Worm (Caenorhabditis elegans) whole organism, L4 larva: ENCODE measurements around the gene srp-7.

Experiments used
- D1046.2 ChIP-seq: fragments of 200-800 bp; sonication (Bioruptor generic); IDR thresholded peaks from 2 replicates; pipeline ENCODE4 v1.3.6; 2022; ENCODE audit warnings: missing genetic modification characterization, missing compliant biosample characterization
- F44E2.7 ChIP-seq: fragments of 200-800 bp; sonication (Bioruptor generic); IDR thresholded peaks from 2 replicates; pipeline ENCODE4 v2.1.2; 2022; ENCODE audit warnings: missing genetic modification characterization, missing compliant biosample characterization
- T20F7.1 ChIP-seq: fragments of 200-800 bp; sonication (Bioruptor generic); optimal IDR thresholded peaks from 2 replicates; lab custom pipeline; 2018; ENCODE audit warnings: mild to moderate bottlenecking, missing genetic modification characterization, missing compliant biosample characterization
- Y5F2A.4 ChIP-seq: fragments of 200-800 bp; sonication (Bioruptor generic); optimal IDR thresholded peaks from 2 replicates; lab custom pipeline; 2018; ENCODE audit warnings: mild to moderate bottlenecking, missing genetic modification characterization, missing compliant biosample characterization
- Y75B8A.6 ChIP-seq: fragments of 200-800 bp; sonication (Bioruptor generic); IDR thresholded peaks from 2 replicates; pipeline ENCODE4 v1.3.6; 2022; ENCODE audit warnings: missing genetic modification reagents, missing genetic modification characterization, missing compliant biosample characterization
- aha-1 ChIP-seq: fragments of 150-350 bp; peaks from one replicate; lab custom pipeline; 2014; ENCODE audit warnings: missing biosample characterization, missing genetic modification characterization
- aly-2 ChIP-seq: sonication (generic microtip); optimal IDR thresholded peaks from 2 replicates; lab custom pipeline; 2018; ENCODE audit warnings: missing biosample characterization, missing genetic modification characterization
- ceh-20 ChIP-seq: fragments of 200-800 bp; sonication (Bioruptor generic); IDR thresholded peaks from 2 replicates; pipeline ENCODE4 v1.3.6; 2022; ENCODE audit warnings: missing genetic modification reagents, missing genetic modification characterization, missing compliant biosample characterization
- ceh-44 ChIP-seq: fragments of 200-800 bp; sonication (Bioruptor generic); IDR thresholded peaks from 2 replicates; pipeline ENCODE4 v1.3.6; 2022; ENCODE audit warnings: missing genetic modification reagents, missing genetic modification characterization, missing compliant biosample characterization
- ces-1 ChIP-seq: fragments of 150-350 bp; sonication (generic microtip); optimal IDR thresholded peaks from 4 replicates; lab custom pipeline; 2014; ENCODE audit warnings: missing biosample characterization, missing genetic modification reagents, missing genetic modification characterization
- daf-16 ChIP-seq, 3 experiments: sonication (generic microtip); optimal IDR thresholded peaks; 2 replicates each; lab custom pipeline; 2016 to 2017; ENCODE audit warnings: missing genetic modification characterization in 3 of 3, missing genetic modification reagents in 3 of 3, mild to moderate bottlenecking in 2 of 3, missing compliant biosample characterization in 2 of 3, missing biosample characterization in 1 of 3, moderate library complexity in 1 of 3
- dmd-6 ChIP-seq: fragments of 200-800 bp; sonication (Bioruptor generic); IDR thresholded peaks from 2 replicates; pipeline ENCODE4 v1.3.6; 2022; ENCODE audit warnings: missing genetic modification reagents, missing genetic modification characterization, missing compliant biosample characterization
- dve-1 ChIP-seq: sonication (generic microtip); optimal IDR thresholded peaks from 2 replicates; lab custom pipeline; 2017; ENCODE audit warnings: antibody characterized with exemption, mild to moderate bottlenecking, missing genetic modification characterization, missing compliant biosample characterization; ENCODE audit not compliant: insufficient read depth
- fos-1 ChIP-seq: fragments of 150-350 bp; optimal IDR thresholded peaks from 2 replicates; lab custom pipeline; 2014; ENCODE audit warnings: missing biosample characterization, missing genetic modification characterization
- hif-1 ChIP-seq, 2 experiments: sonication (generic microtip); optimal IDR thresholded peaks; 2 replicates each; lab custom pipeline; 2016 to 2017; ENCODE audit warnings: missing compliant biosample characterization in 2 of 2, missing genetic modification characterization in 2 of 2, missing genetic modification reagents in 2 of 2, missing genotype in 2 of 2, mild to moderate bottlenecking in 1 of 2
- hlh-11 ChIP-seq: fragments of 200-800 bp; sonication (Bioruptor generic); optimal IDR thresholded peaks from 2 replicates; lab custom pipeline; 2018; ENCODE audit warnings: mild to moderate bottlenecking, missing genetic modification characterization, missing compliant biosample characterization
- hlh-30 ChIP-seq: sonication (generic microtip); optimal IDR thresholded peaks from 2 replicates; lab custom pipeline; 2017; ENCODE audit warnings: antibody characterized with exemption, mild to moderate bottlenecking, missing genetic modification characterization, missing compliant biosample characterization; ENCODE audit not compliant: insufficient read depth
- hmg-1.1 ChIP-seq: fragments of 200-800 bp; sonication (Bioruptor generic); IDR thresholded peaks from 2 replicates; pipeline ENCODE4 v1.3.6; 2022; ENCODE audit warnings: missing genetic modification reagents, missing genetic modification characterization, missing compliant biosample characterization
- lsy-2 ChIP-seq, 2 experiments: fragments of 150-350 bp in 1 of 2; sonication (generic microtip) in 1 of 2; optimal IDR thresholded peaks; 2 replicates each; lab custom pipeline; 2014 to 2017; ENCODE audit warnings: missing biosample characterization in 2 of 2, missing genetic modification characterization in 2 of 2
- mxl-2 ChIP-seq: fragments of 200-800 bp; sonication (Bioruptor generic); conservative IDR thresholded peaks from 2 replicates; pipeline ENCODE4 v1.3.6; 2022; ENCODE audit warnings: missing genetic modification reagents, missing genetic modification characterization, missing compliant biosample characterization
- nhr-102 ChIP-seq: sonication (generic microtip); optimal IDR thresholded peaks from 2 replicates; lab custom pipeline; 2016; ENCODE audit warnings: mild to moderate bottlenecking, missing genetic modification characterization, moderate library complexity, missing compliant biosample characterization
- nhr-28 ChIP-seq: fragments of 150-350 bp; optimal IDR thresholded peaks from 2 replicates; lab custom pipeline; 2014; ENCODE audit warnings: missing biosample characterization, missing genetic modification characterization
- nhr-48 ChIP-seq: sonication (generic microtip); optimal IDR thresholded peaks from 2 replicates; lab custom pipeline; 2016; ENCODE audit warnings: mild to moderate bottlenecking, missing genetic modification characterization, missing compliant biosample characterization
- nhr-6 ChIP-seq: fragments of 150-350 bp; optimal IDR thresholded peaks from 2 replicates; lab custom pipeline; 2014; ENCODE audit warnings: missing biosample characterization, missing genetic modification characterization
- nhr-77 ChIP-seq: fragments of 150-350 bp; optimal IDR thresholded peaks from 2 replicates; lab custom pipeline; 2014; ENCODE audit warnings: missing biosample characterization, missing genetic modification characterization
- pha-4 ChIP-seq, 2 experiments: fragments of 150-350 bp in 1 of 2; fragments of 200-800 bp in 1 of 2; sonication (Bioruptor generic) in 1 of 2; IDR thresholded peaks in 1 of 2; optimal IDR thresholded peaks in 1 of 2; 2 replicates each; pipeline versions ENCODE4 v1.3.6 to Lab custom; 2014 to 2022; ENCODE audit warnings: missing genetic modification characterization in 2 of 2, missing genetic modification reagents in 2 of 2, missing biosample characterization in 1 of 2, missing compliant biosample characterization in 1 of 2
- php-3 ChIP-seq: fragments of 200-800 bp; sonication (Bioruptor generic); IDR thresholded peaks from 2 replicates; pipeline ENCODE4 v1.3.6; 2022; ENCODE audit warnings: missing genetic modification reagents, missing genetic modification characterization, missing compliant biosample characterization
- pqm-1 ChIP-seq: sonication (generic microtip); optimal IDR thresholded peaks from 2 replicates; lab custom pipeline; 2017; ENCODE audit warnings: missing biosample characterization, missing genetic modification characterization
- rbr-2 ChIP-seq: sonication (generic microtip); optimal IDR thresholded peaks from 2 replicates; lab custom pipeline; 2016; ENCODE audit warnings: missing genotype, missing genetic modification characterization, missing compliant biosample characterization
- saeg-2 ChIP-seq: fragments of 200-800 bp; sonication (Bioruptor generic); IDR thresholded peaks from 2 replicates; pipeline ENCODE4 v1.3.6; 2022; ENCODE audit warnings: missing genetic modification reagents, missing genetic modification characterization, missing compliant biosample characterization
- snpc-4 ChIP-seq: fragments of 150-350 bp; optimal IDR thresholded peaks from 2 replicates; lab custom pipeline; 2014; ENCODE audit warnings: missing biosample characterization, missing genetic modification characterization
- spr-1 ChIP-seq: sonication (generic microtip); optimal IDR thresholded peaks from 2 replicates; lab custom pipeline; 2016; ENCODE audit warnings: mild to moderate bottlenecking, missing genetic modification characterization, missing compliant biosample characterization
- unc-62 ChIP-seq, 3 experiments: fragments of 150-350 bp in 1 of 3; sonication (generic microtip); optimal IDR thresholded peaks in 2 of 3; peaks in 1 of 3; 1 replicate in 1 of 3; 2 replicates in 2 of 3; lab custom pipeline; 2014 to 2017; ENCODE audit warnings: missing biosample characterization in 3 of 3, missing genetic modification characterization in 3 of 3, missing genetic modification reagents in 3 of 3, missing genotype in 1 of 3
- zip-2 ChIP-seq: fragments of 150-350 bp; optimal IDR thresholded peaks from 2 replicates; lab custom pipeline; 2014; ENCODE audit warnings: missing biosample characterization, missing genetic modification characterization
- ztf-11 ChIP-seq: fragments of 150-350 bp; optimal IDR thresholded peaks from 2 replicates; lab custom pipeline; 2014; ENCODE audit warnings: missing biosample characterization, missing genetic modification characterization
- ztf-7 ChIP-seq: fragments of 150-350 bp; optimal IDR thresholded peaks from 2 replicates; lab custom pipeline; 2014; ENCODE audit warnings: missing biosample characterization, missing genetic modification characterization

The srp-7 gene

ce11 chrV:8203085-8203643 lies 24.2 kb downstream of the srp-7 start, which contains the start of gene cest-17 (continued):
- no peak for TF ChIP-seq hlh-30 (tag; lab: Kevin White, UChicago)
- TF ChIP-seq ztf-11 = no peak
- no peak for TF ChIP-seq spr-1 (tag; lab: Kevin White, UChicago)
- no peak for TF ChIP-seq nhr-77 (tag; lab: Kevin White, UChicago)
- TF ChIP-seq nhr-28 = peak; percentile 28
- TF ChIP-seq Y5F2A.4 (GFP tag; lab: Kevin White, UChicago) = no peak
- no peak for TF ChIP-seq zip-2
- no peak for TF ChIP-seq snpc-4 (tag; lab: Kevin White, UChicago)
- no peak for TF ChIP-seq rbr-2
- TF ChIP-seq dve-1 (tag; lab: Kevin White, UChicago) = peak; percentile 36
- no peak for TF ChIP-seq F44E2.7
- TF ChIP-seq nhr-102 (tag; lab: Kevin White, UChicago) = no peak
- peak in 1 of 2 experiments; percentile 57 for TF ChIP-seq unc-62 (GFP tag; optimal IDR thresholded peaks at IDR 0.05 in 1 of 2; lab: Kevin White, UChicago)
- no peak for TF ChIP-seq unc-62 (tag; optimal IDR thresholded peaks at IDR 0.05; lab: Kevin White, UChicago)
- TF ChIP-seq nhr-6 (tag; lab: Kevin White, UChicago) = peak; percentile 37
- TF ChIP-seq D1046.2 (GFP tag; lab: Robert Waterston, UW) = no peak
- no peak for TF ChIP-seq Y75B8A.6
- no peak for TF ChIP-seq mxl-2 (GFP tag; lab: Robert Waterston, UW)

DNA sequence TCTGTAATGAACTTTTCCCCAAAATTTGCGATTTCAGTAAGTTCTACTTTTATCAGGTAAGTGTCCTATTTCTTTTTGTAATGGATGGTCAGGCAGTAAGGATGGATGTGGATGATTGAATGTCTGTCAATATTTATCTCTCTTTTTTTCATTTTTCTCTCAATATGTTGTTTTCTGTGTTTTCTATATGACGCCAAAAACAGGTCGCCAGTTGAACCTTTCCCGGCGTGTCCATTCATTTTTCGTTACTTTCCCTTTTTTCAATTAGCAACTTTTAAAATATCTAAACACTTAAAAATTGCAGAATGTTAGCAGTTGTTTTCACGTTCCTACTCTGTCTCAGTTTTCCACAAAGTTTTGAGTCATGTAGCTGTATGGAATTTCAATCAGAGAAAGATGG lies 28.0 kb downstream of the srp-7 start, which contains the start of gene timp-1:
Gene timp-1, plus strand, starts transcription at position 305 of the 400 bp plus-strand sequence.
- TF ChIP-seq aly-2 (tag; lab: Kevin White, UChicago) (no peak), php-3 (no peak), ceh-44 (GFP tag; lab: Robert Waterston, UW) (no peak)

DNA sequence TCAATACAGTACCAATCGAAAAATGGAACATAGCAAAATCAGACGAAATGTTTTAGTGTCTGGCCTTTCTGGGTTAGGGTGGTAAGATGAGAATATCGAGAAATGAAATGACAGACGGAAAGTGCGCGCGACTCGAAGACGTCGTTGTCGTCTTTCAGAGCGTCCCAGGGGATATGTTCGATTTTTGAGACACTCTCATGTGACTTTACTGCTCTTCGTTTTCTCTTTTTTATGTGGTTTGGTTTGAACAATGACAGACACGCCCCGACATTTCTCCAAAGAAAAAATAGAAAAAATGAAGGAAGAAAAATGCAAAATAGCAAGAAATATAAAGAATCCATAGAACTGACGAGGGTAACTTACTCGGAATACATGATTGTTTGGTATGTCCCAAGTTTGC lies 31.6 kb downstream of the srp-7 start:
- TF ChIP-seq pha-4 (GFP tag; IDR thresholded peaks at IDR 0.05; lab: Robert Waterston, UW) (no peak), pha-4 (tag; optimal IDR thresholded peaks at IDR 0.05; lab: Kevin White, UChicago) (no peak), aha-1 (tag; lab: Kevin White, UChicago) (peak; percentile 41), unc-62 (GFP tag; optimal IDR thresholded peaks at IDR 0.05 in 1 of 2; lab: Kevin White, UChicago) (peak in 1 of 2 experiments; percentile 91), unc-62 (tag; optimal IDR thresholded peaks at IDR 0.05; lab: Kevin White, UChicago) (no peak), lsy-2 (tag; optimal IDR thresholded peaks at IDR 0.05; lab: Kevin White, UChicago) (peak in 1 of 2 experiments; percentile 38)

DNA sequence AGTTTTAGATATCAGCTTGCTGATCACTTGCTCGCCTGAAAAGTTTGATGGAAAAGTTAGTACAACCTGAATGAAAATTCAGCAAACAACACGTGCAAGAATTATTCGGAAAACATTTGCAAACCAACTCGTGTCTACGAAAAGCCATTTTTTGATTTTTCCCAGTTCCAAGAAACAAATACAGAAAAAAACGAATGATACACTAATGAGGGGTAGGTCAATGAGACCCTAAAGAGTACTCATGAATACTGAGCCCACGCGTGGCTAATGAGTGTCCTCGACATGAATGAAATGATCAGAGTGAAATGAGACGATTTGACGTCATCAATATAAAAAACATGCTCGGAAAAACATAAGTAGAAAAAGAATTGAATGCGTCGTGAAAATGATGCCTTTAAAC lies 33.1 kb downstream of the srp-7 start:
- no peak for TF ChIP-seq fos-1
- TF ChIP-seq hmg-1.1 = no peak
- 0 out of 2 replicates have a peak, but pooled peaks have one; percentile 21 for TF ChIP-seq saeg-2

DNA sequence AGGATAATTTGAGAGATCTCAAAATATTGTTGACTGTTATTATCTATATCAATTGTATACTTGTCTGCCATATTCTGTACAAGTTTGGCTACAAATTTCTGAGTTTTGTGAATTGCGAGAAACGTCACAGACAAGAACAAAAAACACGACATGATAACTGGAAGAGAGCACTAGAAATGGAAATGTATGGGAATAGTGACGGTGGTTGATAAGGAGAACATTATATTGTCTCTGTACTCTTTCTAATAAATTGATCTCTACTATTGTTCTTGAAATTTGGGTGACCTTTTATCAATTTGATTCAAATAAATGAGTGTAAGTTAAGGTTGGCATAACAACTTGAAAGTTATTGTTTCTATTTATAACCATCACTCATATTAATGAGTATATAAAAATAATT lies 33.9 kb downstream of the srp-7 start:
- no peak for TF ChIP-seq T20F7.1 (GFP tag; lab: Kevin White, UChicago)
- TF ChIP-seq ces-1 (GFP tag; lab: Kevin White, UChicago) = no peak
- TF ChIP-seq mxl-2 (GFP tag; lab: Robert Waterston, UW) = no peak
- no peak for TF ChIP-seq hlh-30 (tag; lab: Kevin White, UChicago)
- peak; percentile 55 for TF ChIP-seq hlh-11 (tag; lab: Kevin White, UChicago)
- TF ChIP-seq daf-16 (GFP tag; optimal IDR thresholded peaks at IDR 0.05; lab: Kevin White, UChicago) = no peak
- TF ChIP-seq daf-16 (tag; optimal IDR thresholded peaks at IDR 0.05; lab: Kevin White, UChicago) = peak; percentile 79
- no peak for TF ChIP-seq ceh-20
- TF ChIP-seq dve-1 (tag; lab: Kevin White, UChicago) = peak; percentile 51
- no peak for TF ChIP-seq hif-1 (tag; optimal IDR thresholded peaks at IDR 0.05; lab: Kevin White, UChicago)
- TF ChIP-seq pqm-1 (tag; lab: Kevin White, UChicago) = peak; percentile 92
- peak; percentile 9 for TF ChIP-seq nhr-48 (tag; lab: Kevin White, UChicago)
- peak; percentile 59 for TF ChIP-seq dmd-6 (GFP tag; lab: Robert Waterston, UW)
- no peak for TF ChIP-seq ztf-7 (tag; lab: Kevin White, UChicago)
- TF ChIP-seq nhr-28 = peak; percentile 68
- no peak for TF ChIP-seq pha-4 (GFP tag; IDR thresholded peaks at IDR 0.05; lab: Robert Waterston, UW)
- TF ChIP-seq pha-4 (tag; optimal IDR thresholded peaks at IDR 0.05; lab: Kevin White, UChicago) = no peak
- no peak for TF ChIP-seq php-3
